Fruit fly (Drosophila melanogaster) whole organism, wandering third instar larva: ENCODE data around the gene CG9021.

Source experiments
- Abd-B ChIP-seq: fragments of >200 bp; optimal IDR thresholded peaks from 2 replicates; lab custom pipeline; 2017; ENCODE audit warnings: missing biosample characterization, missing genetic modification characterization
- CG32264 ChIP-seq: fragments of 200-800 bp; sonication (Bioruptor generic); optimal IDR thresholded peaks from 2 replicates; lab custom pipeline; 2016; ENCODE audit warnings: missing biosample characterization, missing genetic modification characterization
- CG9705 ChIP-seq: fragments of 200-800 bp; sonication (Bioruptor generic); optimal IDR thresholded peaks from 2 replicates; lab custom pipeline; 2018; ENCODE audit warnings: missing biosample characterization, mild to moderate bottlenecking, missing genetic modification characterization
- CrebA ChIP-seq: fragments of 200-800 bp; sonication (Bioruptor generic); optimal IDR thresholded peaks from 2 replicates; lab custom pipeline; 2016; ENCODE audit warnings: missing biosample characterization, mild to moderate bottlenecking, missing genetic modification characterization, borderline replicate concordance
- Dif ChIP-seq: fragments of 200-275, 200-300 bp; sonication (Bioruptor generic); optimal IDR thresholded peaks from 2 replicates; lab custom pipeline; 2018; ENCODE audit warnings: missing biosample characterization, missing genetic modification characterization; ENCODE audit not compliant: partially characterized antibody
- GATAd ChIP-seq: sonication (Bioruptor generic); optimal IDR thresholded peaks from 2 replicates; lab custom pipeline; 2016; ENCODE audit warnings: missing biosample characterization, missing genetic modification characterization
- HLH106 ChIP-seq: fragments of 200-800 bp; optimal IDR thresholded peaks from 3 replicates; lab custom pipeline; 2019; ENCODE audit warnings: missing biosample characterization, mild to moderate bottlenecking, missing genetic modification characterization, moderate library complexity
- Hnf4 ChIP-seq: fragments of 200-800 bp; sonication (Bioruptor generic); optimal IDR thresholded peaks from 2 replicates; lab custom pipeline; 2016; ENCODE audit warnings: missing biosample characterization, mild to moderate bottlenecking, missing genetic modification characterization
- Hr78 ChIP-seq: fragments of >200 bp; optimal IDR thresholded peaks from 2 replicates; lab custom pipeline; 2017; ENCODE audit warnings: missing biosample characterization, missing genetic modification characterization
- Hr83 ChIP-seq: fragments of 200-300 bp; sonication (Bioruptor generic); optimal IDR thresholded peaks from 2 replicates; lab custom pipeline; 2016; ENCODE audit warnings: missing biosample characterization, mild to moderate bottlenecking, missing genetic modification characterization, moderate library complexity; ENCODE audit not compliant: poor library complexity, severe bottlenecking
- Jra ChIP-seq: sonication (Bioruptor generic); optimal IDR thresholded peaks from 2 replicates; lab custom pipeline; 2016; ENCODE audit warnings: missing biosample characterization, missing genetic modification characterization
- Mio ChIP-seq: sonication (Bioruptor generic); optimal IDR thresholded peaks from 2 replicates; lab custom pipeline; 2016; ENCODE audit warnings: missing biosample characterization, missing genetic modification characterization
- Myc ChIP-seq: fragments of >200 bp; optimal IDR thresholded peaks from 2 replicates; lab custom pipeline; 2017
- N ChIP-seq: fragments of >200 bp; optimal IDR thresholded peaks from 2 replicates; lab custom pipeline; 2018; ENCODE audit warnings: missing biosample characterization, missing external identifiers, missing genetic modification characterization
- OdsH ChIP-seq: fragments of 200-800 bp; sonication (Bioruptor generic); optimal IDR thresholded peaks from 2 replicates; lab custom pipeline; 2016; ENCODE audit warnings: missing biosample characterization, mild to moderate bottlenecking, missing genetic modification characterization
- Rel ChIP-seq, 2 experiments: fragments of 200-800 bp; sonication (Bioruptor generic) in 1 of 2; optimal IDR thresholded peaks; 2 replicates in 1 of 2; 3 replicates in 1 of 2; lab custom pipeline; 2016 to 2019; ENCODE audit warnings: mild to moderate bottlenecking in 2 of 2, missing biosample characterization in 2 of 2, missing genetic modification characterization in 2 of 2, moderate library complexity in 1 of 2
- Vsx2 ChIP-seq: fragments of 200-300, 225-300 bp; sonication (Bioruptor generic); optimal IDR thresholded peaks from 2 replicates; lab custom pipeline; 2018; ENCODE audit warnings: missing biosample characterization, missing genetic modification characterization; ENCODE audit not compliant: partially characterized antibody
- br ChIP-seq: fragments of 200-800 bp; sonication (Bioruptor generic); optimal IDR thresholded peaks from 2 replicates; lab custom pipeline; 2016; ENCODE audit warnings: missing biosample characterization, missing genetic modification characterization
- brk ChIP-seq: fragments of 200-800 bp; sonication (Bioruptor generic); optimal IDR thresholded peaks from 2 replicates; lab custom pipeline; 2016; ENCODE audit warnings: missing biosample characterization, mild to moderate bottlenecking, missing genetic modification characterization
- dl ChIP-seq, 2 experiments: fragments of 175-275, 200-275 bp in 1 of 2; fragments of 200-275 bp in 1 of 2; sonication (Bioruptor generic); optimal IDR thresholded peaks; lab custom pipeline; 2018; ENCODE audit warnings: mild to moderate bottlenecking in 2 of 2, missing biosample characterization in 2 of 2, missing genetic modification characterization in 2 of 2, moderate library complexity in 2 of 2; ENCODE audit not compliant: partially characterized antibody in 2 of 2, insufficient read depth in 1 of 2
- dsf ChIP-seq: sonication (Bioruptor generic); optimal IDR thresholded peaks from 2 replicates; lab custom pipeline; 2016; ENCODE audit warnings: missing biosample characterization, missing genetic modification characterization, borderline replicate concordance
- ey ChIP-seq: fragments of 200-800 bp; sonication (Bioruptor generic); optimal IDR thresholded peaks from 2 replicates; lab custom pipeline; 2016; ENCODE audit warnings: missing biosample characterization, missing genetic modification characterization
- foxo ChIP-seq, 2 experiments: fragments of 200-800 bp; sonication (Bioruptor generic); optimal IDR thresholded peaks; 2 replicates in 1 of 2; 3 replicates in 1 of 2; lab custom pipeline; 2016 to 2017; ENCODE audit warnings: missing biosample characterization in 2 of 2, missing genetic modification characterization in 2 of 2
- h ChIP-seq: fragments of 200-800 bp; sonication (Bioruptor generic); optimal IDR thresholded peaks from 3 replicates; lab custom pipeline; 2016; ENCODE audit warnings: missing biosample characterization, mild to moderate bottlenecking, missing genetic modification characterization
- jim ChIP-seq: fragments of 175-275, 200-325 bp; sonication (Bioruptor generic); optimal IDR thresholded peaks from 2 replicates; lab custom pipeline; 2016; ENCODE audit warnings: missing biosample characterization, mild to moderate bottlenecking, missing genetic modification characterization
- lola ChIP-seq: fragments of >200 bp; optimal IDR thresholded peaks from 2 replicates; lab custom pipeline; 2017; ENCODE audit warnings: missing biosample characterization, missing genetic modification characterization
- pan ChIP-seq: fragments of >200 bp; optimal IDR thresholded peaks from 2 replicates; lab custom pipeline; 2017
- psq ChIP-seq: fragments of 200-800 bp; sonication (Bioruptor generic); optimal IDR thresholded peaks from 3 replicates; lab custom pipeline; 2017; ENCODE audit warnings: missing biosample characterization, mild to moderate bottlenecking, missing genetic modification characterization, moderate library complexity
- rgr ChIP-seq: fragments of 200-800 bp; sonication (Bioruptor generic); optimal IDR thresholded peaks from 3 replicates; lab custom pipeline; 2016; ENCODE audit warnings: missing biosample characterization, mild to moderate bottlenecking, missing genetic modification characterization
- sage ChIP-seq: fragments of 200-800 bp; sonication (Bioruptor generic); optimal IDR thresholded peaks from 2 replicates; lab custom pipeline; 2016; ENCODE audit warnings: missing biosample characterization, mild to moderate bottlenecking, missing genetic modification characterization
- sv ChIP-seq: fragments of 200-800 bp; sonication (Bioruptor generic); optimal IDR thresholded peaks from 3 replicates; lab custom pipeline; 2016; ENCODE audit warnings: missing biosample characterization, missing genetic modification characterization
- tai ChIP-seq: sonication (Bioruptor generic); optimal IDR thresholded peaks from 2 replicates; lab custom pipeline; 2016; ENCODE audit warnings: missing biosample characterization, missing genetic modification characterization
- usp ChIP-seq: fragments of >200 bp; optimal IDR thresholded peaks from 2 replicates; lab custom pipeline; 2017; ENCODE audit warnings: missing biosample characterization, missing genetic modification characterization
- woc ChIP-seq: sonication (Bioruptor generic); optimal IDR thresholded peaks from 2 replicates; lab custom pipeline; 2016; ENCODE audit warnings: missing biosample characterization, mild to moderate bottlenecking, missing genetic modification characterization

Gene CG9021

dm6 chr2L:5925637-5926036, 21.1 kb upstream of the CG9021 start, which contains the start of gene dsf:
Gene dsf, plus strand, starts transcription at chr2L:5925937.
- TF ChIP-seq br (GFP tag; lab: Kevin White, UChicago) (no peak), Dif (no peak), foxo (GFP tag; optimal IDR thresholded peaks at IDR 0.05; lab: Kevin White, UChicago) (no peak), dl (GFP tag; optimal IDR thresholded peaks at IDR 0.05; lab: Kevin White, UChicago; ENCODE audit: insufficient read depth in 1 of 2, partially characterized antibody in 2 of 2) (no peak), Hnf4 (no peak), ey (GFP tag; lab: Kevin White, UChicago) (no peak), woc (no peak), Abd-B (GFP tag; lab: Kevin White, UChicago) (no peak), sv (no peak), brk (GFP tag; lab: Kevin White, UChicago) (no peak), Myc (lab: Kevin White, UChicago) (no peak), sage (GFP tag; lab: Kevin White, UChicago) (no peak), usp (GFP tag; lab: Kevin White, UChicago) (no peak)
- TF ChIP-seq, all 38 proteins: peak for 0

dm6 chr2L:5925164-5925563, 20.7 kb upstream of the CG9021 start:
- TF ChIP-seq jim (GFP tag; lab: Kevin White, UChicago) (no peak), h (GFP tag; lab: Kevin White, UChicago) (no peak), tai (GFP tag; lab: Kevin White, UChicago) (no peak), Dif (no peak), Abd-B (GFP tag; lab: Kevin White, UChicago) (no peak)
- TF ChIP-seq, all 38 proteins: peak for 0

- no peak for TF ChIP-seq CrebA
- peak; percentile 21 for TF ChIP-seq Dif
Measured at dm6 chr2L:5923603-5924138, 19.2 kb upstream of the CG9021 start, which contains the start of gene CG9016. Gene CG9016, minus strand, starts transcription at chr2L:5923653.

dm6 chr2L:5910189-5910588, 5.7 kb upstream of the CG9021 start, which contains the start of gene CG14000:
Gene CG14000, minus strand, starts transcription at chr2L:5910289.
- TF ChIP-seq Hnf4 (no peak), Jra (GFP tag; lab: Kevin White, UChicago) (no peak), sage (GFP tag; lab: Kevin White, UChicago) (no peak), Abd-B (GFP tag; lab: Kevin White, UChicago) (no peak), Hr78 (GFP tag; lab: Kevin White, UChicago) (no peak), sv (no peak), CrebA (no peak), woc (no peak), N (GFP tag; lab: Kevin White, UChicago) (no peak), CG32264 (GFP tag; lab: Kevin White, UChicago) (no peak), psq (GFP tag; lab: Kevin White, UChicago) (no peak), Myc (lab: Kevin White, UChicago) (no peak), Rel (GFP tag; optimal IDR thresholded peaks at IDR 0.05; lab: Kevin White, UChicago) (no peak), Rel (tag; optimal IDR thresholded peaks at IDR 0.05; lab: Kevin White, UChicago) (no peak), OdsH (GFP tag; lab: Kevin White, UChicago) (no peak), HLH106 (no peak)

dm6 chr2L:5906893-5907850, 2.7 kb upstream of the CG9021 start, which contains the start of gene bchs:
Gene bchs, plus strand, starts transcription at chr2L:5907169.
- TF ChIP-seq Myc (lab: Kevin White, UChicago) (peak; percentile 39), CG32264 (GFP tag; lab: Kevin White, UChicago) (no peak), sv (peak; percentile 56), Dif (peak; percentile 21), usp (GFP tag; lab: Kevin White, UChicago) (no peak), jim (GFP tag; lab: Kevin White, UChicago) (no peak), CrebA (peak; percentile 78), rgr (GFP tag; lab: Kevin White, UChicago) (peak; percentile 86), Vsx2 (GFP tag; lab: Kevin White, UChicago) (no peak), Hr78 (GFP tag; lab: Kevin White, UChicago) (no peak), N (GFP tag; lab: Kevin White, UChicago) (no peak), sage (GFP tag; lab: Kevin White, UChicago) (peak; percentile 5), Hr83 (peak; percentile 98), Jra (GFP tag; lab: Kevin White, UChicago) (no peak), HLH106 (peak; percentile 41), h (GFP tag; lab: Kevin White, UChicago) (peak; percentile 87), woc (no peak), pan (lab: Kevin White, UChicago) (no peak), br (GFP tag; lab: Kevin White, UChicago) (peak; percentile 67), dsf (no peak), CG9705 (GFP tag; lab: Kevin White, UChicago) (no peak), lola (GFP tag; lab: Kevin White, UChicago) (no peak), foxo (GFP tag; optimal IDR thresholded peaks at IDR 0.05; lab: Kevin White, UChicago) (peak in 1 of 2 experiments; percentile 14), GATAd (peak; percentile 23), Hnf4 (peak; percentile 6), Mio (GFP tag; lab: Kevin White, UChicago) (no peak), psq (GFP tag; lab: Kevin White, UChicago) (peak; percentile 98), ey (GFP tag; lab: Kevin White, UChicago) (no peak), brk (GFP tag; lab: Kevin White, UChicago) (no peak)
